Worm (Caenorhabditis elegans): ENCODE measurements around the gene gln-6.

ce11 chrIV:9762667-9763173 lies 22.0 kb upstream of the gln-6 start:
- no peak for TF ChIP-seq unc-86 (tag; optimal IDR thresholded peaks at IDR 0.05)
- no peak for TF ChIP-seq blmp-1 (tag; optimal IDR thresholded peaks at IDR 0.05)
- TF ChIP-seq dpl-1 (GFP tag; optimal IDR thresholded peaks at IDR 0.05), result no peak
- no peak for TF ChIP-seq lin-13 (GFP tag; optimal IDR thresholded peaks at IDR 0.05)
- no peak for TF ChIP-seq unc-30 (tag; optimal IDR thresholded peaks at IDR 0.05)
- TF ChIP-seq nhr-77 (tag; optimal IDR thresholded peaks at IDR 0.05), result no peak
- no peak for TF ChIP-seq lin-39 (tag; optimal IDR thresholded peaks at IDR 0.05)
